Worm (Caenorhabditis elegans) whole organism, midembryonic: ENCODE measurements around the gene sqrd-1.

Experiments used
- T22C8.4 ChIP-seq: fragments of 200-800 bp; sonication (Bioruptor generic); IDR thresholded peaks from 2 replicates; pipeline ENCODE4 v1.3.6; 2022; ENCODE audit warnings: missing genetic modification characterization, missing compliant biosample characterization
- cog-1 ChIP-seq: sonication (generic microtip); optimal IDR thresholded peaks from 2 replicates; lab custom pipeline; 2016; ENCODE audit warnings: missing genetic modification characterization, missing compliant biosample characterization
- flt-1 ChIP-seq: fragments of 200-800 bp; sonication (Bioruptor generic); IDR thresholded peaks from 2 replicates; pipeline ENCODE4 v1.3.6; 2022; ENCODE audit warnings: missing genetic modification characterization, missing compliant biosample characterization
- klf-2 ChIP-seq: fragments of 200-800 bp; sonication (Bioruptor generic); conservative IDR thresholded peaks from 2 replicates; pipeline ENCODE4 v1.3.6; 2022; ENCODE audit warnings: missing genetic modification reagents, missing genetic modification characterization, missing compliant biosample characterization
- med-1 ChIP-seq: sonication (generic microtip); optimal IDR thresholded peaks from 2 replicates; lab custom pipeline; 2017; ENCODE audit warnings: missing genetic modification characterization, mild to moderate bottlenecking, missing compliant biosample characterization, antibody characterized with exemption, missing genetic modification reagents; ENCODE audit not compliant: insufficient read depth
- ref-1 ChIP-seq: fragments of 200-800 bp; sonication (Bioruptor generic); conservative IDR thresholded peaks from 2 replicates; pipeline ENCODE4 v1.3.6; 2022; ENCODE audit warnings: missing genetic modification reagents, missing genetic modification characterization, missing compliant biosample characterization
- ztf-23 ChIP-seq: fragments of 200-800 bp; sonication (Bioruptor generic); IDR thresholded peaks from 2 replicates; pipeline ENCODE4 v1.3.6; 2022; ENCODE audit warnings: missing genetic modification reagents, missing genetic modification characterization, missing compliant biosample characterization
- ztf-29 ChIP-seq: fragments of 200-800 bp; sonication (Bioruptor generic); IDR thresholded peaks from 2 replicates; pipeline ENCODE4 v1.3.6; 2022; ENCODE audit warnings: missing genetic modification reagents, missing genetic modification characterization, missing compliant biosample characterization

DNA sequence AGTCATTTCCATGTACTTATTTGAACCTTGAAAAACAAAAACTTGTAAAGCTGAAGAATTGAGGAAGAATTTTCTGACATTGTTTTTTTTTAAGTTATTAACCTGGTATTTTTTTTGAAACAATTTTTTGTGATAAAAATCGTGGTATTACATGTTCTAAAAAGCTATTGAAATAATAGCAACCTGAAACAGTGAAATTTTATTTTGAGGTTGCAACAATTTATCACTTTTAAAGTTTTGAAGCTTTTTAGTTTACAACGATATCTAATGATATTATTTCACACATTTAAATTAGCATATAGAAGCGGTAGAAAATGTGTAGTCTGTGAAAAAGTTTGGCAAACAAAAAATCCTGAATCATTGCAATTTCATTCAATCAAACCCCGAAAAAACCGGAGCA is 37.9 kb downstream of the sqrd-1 start:
- no peak for TF ChIP-seq med-1 (GFP tag; lab: Kevin White, UChicago)
- no peak for TF ChIP-seq ztf-23 (GFP tag; lab: Robert Waterston, UW)
- no peak for TF ChIP-seq cog-1
- TF ChIP-seq ref-1 (GFP tag; lab: Robert Waterston, UW), result no peak
- TF ChIP-seq flt-1 (GFP tag; lab: Robert Waterston, UW), result no peak
- TF ChIP-seq ztf-29 (GFP tag; lab: Robert Waterston, UW), result no peak
- TF ChIP-seq T22C8.4 (GFP tag; lab: Robert Waterston, UW), result no peak
- no peak for TF ChIP-seq klf-2 (GFP tag; lab: Robert Waterston, UW)
